Worm (Caenorhabditis elegans): Measurements from ENCODE around the gene sec-3.
"Not testable (repeated sequence)": the region's sequence is repeated elsewhere in the genome, so short reads cannot be mapped to it uniquely, and the experiment has no call there.

sec-3 gene

DNA sequence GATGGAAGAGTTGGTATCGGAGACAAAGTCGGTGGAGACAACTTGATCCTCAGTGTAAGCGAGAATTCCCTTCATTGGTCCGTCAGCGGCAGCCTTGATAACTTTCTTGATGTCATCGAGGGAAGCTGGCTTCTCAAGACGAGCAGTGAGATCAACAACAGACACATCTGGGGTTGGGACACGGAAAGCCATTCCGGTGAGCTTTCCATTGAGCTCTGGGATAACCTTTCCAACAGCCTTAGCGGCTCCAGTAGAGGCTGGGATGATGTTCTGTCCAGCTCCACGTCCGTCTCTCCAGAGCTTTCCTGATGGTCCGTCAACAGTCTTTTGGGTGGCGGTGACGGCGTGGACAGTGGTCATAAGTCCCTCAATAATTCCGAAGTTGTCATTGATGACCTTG is 14.0 kb upstream of the sec-3 start:
- TF ChIP-seq dmd-8 (GFP tag; IDR thresholded peaks at IDR 0.05) (0 out of 2 replicates have a peak, but pooled peaks have one; percentile 34), tra-1 (GFP tag; IDR thresholded peaks at IDR 0.05) (peak; percentile 38; the same call in 1 of the 2 replicates), zfp-3 (GFP tag; conservative IDR thresholded peaks at IDR 0.05) (peak; percentile 28), egl-43 (GFP tag; IDR thresholded peaks at IDR 0.05) (0 out of 2 replicates have a peak, but pooled peaks have one; percentile 34), aha-1 (tag) (peak; percentile 62), T26A8.4 (GFP tag; IDR thresholded peaks at IDR 0.05) (peak; percentile 5; the same call in 1 of the 2 replicates), mdt-29 (GFP tag; IDR thresholded peaks at IDR 0.05) (peak; percentile 21; the same call in 1 of the 2 replicates), ceh-20 (GFP tag; IDR thresholded peaks at IDR 0.05) (peak; percentile 14; the same call in 1 of the 2 replicates), set-16 (GFP tag; IDR thresholded peaks at IDR 0.05) (peak; percentile 60)

DNA sequence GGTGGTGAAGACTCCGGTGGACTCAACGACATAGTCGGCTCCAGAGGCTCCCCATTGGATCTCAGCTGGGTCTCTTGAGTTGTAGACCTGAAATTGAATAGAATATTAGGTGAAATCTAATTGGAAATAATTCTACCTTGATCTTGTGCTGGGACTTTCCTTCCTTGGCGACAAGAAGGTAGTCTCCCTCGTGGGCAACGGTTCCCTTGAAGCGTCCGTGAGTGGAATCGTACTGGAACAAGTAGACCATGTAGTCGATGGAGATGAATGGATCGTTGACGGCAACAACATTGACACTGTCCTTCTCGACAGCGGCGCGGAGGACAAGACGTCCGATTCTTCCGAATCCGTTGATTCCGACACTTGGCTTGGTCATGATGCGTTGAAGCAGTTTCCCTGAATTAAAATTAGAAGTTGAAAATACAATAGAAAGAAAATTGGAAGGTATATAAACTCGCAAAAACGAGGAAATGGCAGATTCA is 13.3 kb upstream of the sec-3 start, which contains the start of gene gpd-3:
TSS of gene gpd-3 (minus strand) at position 396 of the 482 bp plus-strand sequence.
- peak; percentile 28; the same call in 1 of the 2 replicates for TF ChIP-seq dmd-6 (GFP tag; IDR thresholded peaks at IDR 0.05)
- peak; percentile 41; the same call in 1 of the 2 replicates for TF ChIP-seq hmg-1.1 (GFP tag; IDR thresholded peaks at IDR 0.05)
- peak; percentile 34; the same call in 1 of the 2 replicates for TF ChIP-seq tra-1 (GFP tag; IDR thresholded peaks at IDR 0.05)
- TF ChIP-seq lim-7 (GFP tag; IDR thresholded peaks at IDR 0.05) = no peak
- peak; percentile 27; the same call in 1 of the 2 replicates for TF ChIP-seq arid-1 (GFP tag; conservative IDR thresholded peaks at IDR 0.05)
- no peak for TF ChIP-seq zfp-2 (tag; optimal IDR thresholded peaks at IDR 0.05)
- no peak for TF ChIP-seq Y5F2A.4 (GFP tag; optimal IDR thresholded peaks at IDR 0.05)
- 0 out of 2 replicates have a peak, but pooled peaks have one; percentile 27 for TF ChIP-seq lin-29 (GFP tag; IDR thresholded peaks at IDR 0.05)
- peak; percentile 60 for TF ChIP-seq aha-1 (tag)
- TF ChIP-seq rbr-2 (tag; optimal IDR thresholded peaks at IDR 0.05) = no peak
- no peak for TF ChIP-seq dve-1 (tag; optimal IDR thresholded peaks at IDR 0.05; ENCODE audit: insufficient read depth)
- no peak for TF ChIP-seq ztf-11 (tag; optimal IDR thresholded peaks at IDR 0.05)
- no peak for TF ChIP-seq lir-3 (tag; optimal IDR thresholded peaks at IDR 0.05)
- TF ChIP-seq T26A8.4 (GFP tag; IDR thresholded peaks at IDR 0.05) = peak; percentile 75
- no peak for TF ChIP-seq nhr-76 (tag; optimal IDR thresholded peaks at IDR 0.05)
- TF ChIP-seq egl-43 (GFP tag; IDR thresholded peaks at IDR 0.05) = 0 out of 2 replicates have a peak, but pooled peaks have one; percentile 59
- no peak for TF ChIP-seq ceh-20 (GFP tag; IDR thresholded peaks at IDR 0.05)
- no peak for TF ChIP-seq nhr-28 (tag; optimal IDR thresholded peaks at IDR 0.05)
- no peak for TF ChIP-seq hlh-30 (tag; optimal IDR thresholded peaks at IDR 0.05; ENCODE audit: insufficient read depth)
- peak; percentile 27; the same call in 1 of the 2 replicates for TF ChIP-seq dmd-8 (GFP tag; IDR thresholded peaks at IDR 0.05)
- TF ChIP-seq ZK546.5 (tag; optimal IDR thresholded peaks at IDR 0.05) = no peak
- peak; percentile 92 for TF ChIP-seq ama-1 (optimal IDR thresholded peaks at IDR 0.05)
- TF ChIP-seq mep-1 (tag; optimal IDR thresholded peaks at IDR 0.05) = peak; percentile 60
- TF ChIP-seq daf-16 (GFP tag; optimal IDR thresholded peaks at IDR 0.05) = no peak
- TF ChIP-seq daf-16 (tag; optimal IDR thresholded peaks at IDR 0.05) = peak; percentile 41
- 0 out of 2 replicates have a peak, but pooled peaks have one; percentile 7 for TF ChIP-seq madf-9 (GFP tag; conservative IDR thresholded peaks at IDR 0.05)
- no peak for TF ChIP-seq unc-130 (GFP tag; optimal IDR thresholded peaks at IDR 0.05)
- peak; percentile 89 for TF ChIP-seq zfp-3 (GFP tag; conservative IDR thresholded peaks at IDR 0.05)
- TF ChIP-seq nhr-102 (tag; optimal IDR thresholded peaks at IDR 0.05) = peak; percentile 23
- TF ChIP-seq F44E2.7 (GFP tag; IDR thresholded peaks at IDR 0.05) = no peak
- no peak for TF ChIP-seq aly-2 (tag; optimal IDR thresholded peaks at IDR 0.05)
- TF ChIP-seq snpc-4 (tag; optimal IDR thresholded peaks at IDR 0.05) = no peak
- no peak for TF ChIP-seq nhr-48 (tag; optimal IDR thresholded peaks at IDR 0.05)
- peak; percentile 43 for TF ChIP-seq lin-38 (GFP tag; IDR thresholded peaks at IDR 0.05)

DNA sequence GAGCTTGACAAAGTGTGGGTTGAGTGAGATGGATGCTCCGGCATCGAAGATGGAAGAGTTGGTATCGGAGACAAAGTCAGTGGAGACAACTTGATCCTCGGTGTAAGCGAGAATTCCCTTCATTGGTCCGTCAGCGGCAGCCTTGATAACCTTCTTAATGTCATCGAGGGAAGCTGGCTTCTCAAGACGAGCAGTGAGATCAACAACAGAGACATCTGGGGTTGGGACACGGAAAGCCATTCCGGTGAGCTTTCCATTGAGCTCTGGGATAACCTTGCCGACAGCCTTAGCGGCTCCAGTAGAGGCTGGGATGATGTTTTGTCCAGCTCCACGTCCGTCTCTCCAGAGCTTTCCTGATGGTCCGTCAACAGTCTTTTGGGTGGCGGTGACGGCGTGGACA is 12.6 kb upstream of the sec-3 start:
- TF ChIP-seq dmd-8 (GFP tag; IDR thresholded peaks at IDR 0.05) (peak; percentile 56; the same call in 1 of the 2 replicates), set-16 (GFP tag; IDR thresholded peaks at IDR 0.05) (peak; percentile 59), zfp-3 (GFP tag; conservative IDR thresholded peaks at IDR 0.05) (0 out of 2 replicates have a peak, but pooled peaks have one; percentile 14), unc-62 (GFP tag; optimal IDR thresholded peaks at IDR 0.05 in 1 of 2) (peak in 1 of 2 experiments; percentile 36), D1046.2 (GFP tag; IDR thresholded peaks at IDR 0.05) (0 out of 2 replicates have a peak, but pooled peaks have one; percentile 45), egl-43 (GFP tag; IDR thresholded peaks at IDR 0.05) (0 out of 2 replicates have a peak, but pooled peaks have one; percentile 59), php-3 (GFP tag; IDR thresholded peaks at IDR 0.05) (0 out of 2 replicates have a peak, but pooled peaks have one; percentile 33), lim-7 (GFP tag; IDR thresholded peaks at IDR 0.05) (peak; percentile 32; the same call in 1 of the 2 replicates), mxl-2 (GFP tag; conservative IDR thresholded peaks at IDR 0.05) (0 out of 2 replicates have a peak, but pooled peaks have one; percentile 13)
- TF ChIP-seq unc-62 (tag; optimal IDR thresholded peaks at IDR 0.05) = not testable (repeated sequence)

All from whole organism, L4 larva.